Worm (Caenorhabditis elegans): Measurements from ENCODE around the gene srlf-33.

- TF ChIP-seq B0310.2 (tag; optimal IDR thresholded peaks at IDR 0.05) (no peak), hnd-1 (tag; optimal IDR thresholded peaks at IDR 0.05) (no peak), tbx-37 (GFP tag; conservative IDR thresholded peaks at IDR 0.05) (no peak), ama-1 (optimal IDR thresholded peaks at IDR 0.05) (no peak), sea-1 (GFP tag; conservative IDR thresholded peaks at IDR 0.05) (no peak), tbx-11 (GFP tag; IDR thresholded peaks at IDR 0.05) (no peak), hmg-4 (GFP tag; optimal IDR thresholded peaks at IDR 0.05) (no peak), ceh-13 (GFP tag; optimal IDR thresholded peaks at IDR 0.05) (no peak), aly-1 (tag; optimal IDR thresholded peaks at IDR 0.05) (no peak)
Observed at ce11 chrIV:11902832-11903231, 22.4 kb downstream of the srlf-33 start.

Measured in whole organism, early embryonic.